Fruit fly (Drosophila melanogaster) whole organism, pupa: ENCODE measurements around the gene RnpS1.

ENCODE experiments used
- EcR ChIP-seq: fragments of 200-800 bp; sonication (Bioruptor generic); optimal IDR thresholded peaks from 3 replicates; lab custom pipeline; 2019; ENCODE audit warnings: missing biosample characterization, missing genetic modification characterization, mild to moderate bottlenecking, moderate library complexity, missing genetic modification reagents
- Ets98B ChIP-seq: fragments of 200-800 bp; sonication (Bioruptor generic); IDR thresholded peaks from 2 replicates; pipeline ENCODE4 v1.3.6; 2022; ENCODE audit warnings: missing biosample characterization, missing genetic modification characterization
- fd96Ca ChIP-seq: fragments of 200-800 bp; sonication (Bioruptor generic); IDR thresholded peaks from 3 replicates; pipeline ENCODE4 v1.3.6; 2022; ENCODE audit warnings: missing biosample characterization, missing genetic modification characterization

DNA sequence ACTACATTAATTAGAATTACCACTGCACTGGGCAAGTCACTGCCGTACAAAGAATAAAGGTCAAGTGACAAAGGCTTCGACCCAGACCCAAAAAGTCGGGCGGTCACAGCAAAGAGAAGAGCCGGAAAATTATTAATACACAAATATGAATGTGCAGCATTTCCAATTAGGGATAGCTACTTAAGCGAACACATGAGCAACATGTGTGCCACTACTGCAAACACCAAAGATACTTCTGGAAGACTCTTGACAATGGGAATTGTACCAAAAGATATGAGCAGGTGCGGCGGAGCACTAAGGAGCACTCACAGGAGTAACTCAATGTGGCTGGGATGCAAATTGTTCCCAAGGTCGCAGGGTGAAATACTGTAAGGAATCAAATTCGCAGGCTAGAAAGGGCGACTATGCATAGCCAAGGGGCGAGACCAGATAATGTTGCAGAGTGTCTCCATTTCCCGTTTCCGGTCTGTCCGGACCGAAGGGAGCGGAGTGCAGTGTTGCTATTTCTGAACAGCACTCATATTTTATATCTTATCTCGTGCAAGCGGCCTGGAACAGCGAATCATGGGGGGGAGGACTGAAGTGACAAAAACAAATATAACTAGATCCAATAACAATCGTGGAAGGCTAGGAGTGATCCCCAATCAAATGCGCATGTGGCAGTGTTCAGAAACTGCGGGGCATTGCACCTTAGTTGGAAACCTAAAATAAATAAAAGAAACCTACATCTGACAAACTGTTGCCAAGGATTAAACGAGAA is 48.3 kb upstream of the RnpS1 start:
- no peak for TF ChIP-seq fd96Ca
- TF ChIP-seq Ets98B: no peak
- peak; percentile 35 for TF ChIP-seq EcR (GFP tag; lab: Kevin White, UChicago)
